Worm (Caenorhabditis elegans) whole organism, late embryonic: Measurements from ENCODE around the gene trx-1.

Experiments
- C08G9.2 ChIP-seq: sonication (generic microtip); optimal IDR thresholded peaks from 2 replicates; lab custom pipeline; 2016; ENCODE audit warnings: mild to moderate bottlenecking, missing genetic modification characterization, moderate library complexity, missing compliant biosample characterization
- K02D7.2 ChIP-seq: sonication (generic microtip); optimal IDR thresholded peaks from 2 replicates; lab custom pipeline; 2017; ENCODE audit warnings: mild to moderate bottlenecking, missing genetic modification characterization, missing compliant biosample characterization
- ama-1 ChIP-seq: fragments of 150-350 bp; optimal IDR thresholded peaks from 2 replicates; lab custom pipeline; 2014
- ceh-19 ChIP-seq: fragments of 200-800 bp; sonication (Bioruptor generic); optimal IDR thresholded peaks from 2 replicates; lab custom pipeline; 2018; ENCODE audit warnings: mild to moderate bottlenecking, missing genetic modification characterization, missing compliant biosample characterization
- ceh-2 ChIP-seq: sonication (generic microtip); optimal IDR thresholded peaks from 2 replicates; lab custom pipeline; 2016; ENCODE audit warnings: missing genotype, missing genetic modification characterization, missing compliant biosample characterization
- ceh-30 ChIP-seq: fragments of 150-350 bp; optimal IDR thresholded peaks from 2 replicates; lab custom pipeline; 2014; ENCODE audit warnings: missing biosample characterization, missing genetic modification characterization
- ceh-34 ChIP-seq: sonication (generic microtip); optimal IDR thresholded peaks from 2 replicates; lab custom pipeline; 2016; ENCODE audit warnings: mild to moderate bottlenecking, missing genetic modification characterization, missing compliant biosample characterization
- ceh-45 ChIP-seq: fragments of 200-800 bp; sonication (Bioruptor generic); IDR thresholded peaks from 2 replicates; pipeline ENCODE4 v1.3.6; 2022; ENCODE audit warnings: missing genetic modification reagents, missing genetic modification characterization, missing compliant biosample characterization
- ceh-6 ChIP-seq: fragments of 200-800 bp; sonication (Bioruptor generic); optimal IDR thresholded peaks from 2 replicates; lab custom pipeline; 2018; ENCODE audit warnings: mild to moderate bottlenecking, missing genetic modification characterization, missing compliant biosample characterization
- ceh-9 ChIP-seq: sonication (generic microtip); optimal IDR thresholded peaks from 2 replicates; lab custom pipeline; 2016; ENCODE audit warnings: mild to moderate bottlenecking, missing genetic modification characterization, inconsistent platforms, missing compliant biosample characterization
- dve-1 ChIP-seq: sonication (generic microtip); optimal IDR thresholded peaks from 2 replicates; lab custom pipeline; 2017; ENCODE audit warnings: antibody characterized with exemption, mild to moderate bottlenecking, missing genetic modification characterization, missing compliant biosample characterization
- elt-2 ChIP-seq: sonication (generic microtip); optimal IDR thresholded peaks from 2 replicates; lab custom pipeline; 2016; ENCODE audit warnings: missing genetic modification reagents, missing genetic modification characterization, missing compliant biosample characterization
- ets-4 ChIP-seq: sonication (generic microtip); optimal IDR thresholded peaks from 2 replicates; lab custom pipeline; 2016; ENCODE audit warnings: missing genetic modification characterization, missing compliant biosample characterization
- fax-1 ChIP-seq: sonication (generic microtip); optimal IDR thresholded peaks from 2 replicates; lab custom pipeline; 2016; ENCODE audit warnings: missing genotype, missing genetic modification characterization, missing compliant biosample characterization
- fkh-6 ChIP-seq: sonication (generic microtip); optimal IDR thresholded peaks from 2 replicates; lab custom pipeline; 2016; ENCODE audit warnings: missing genetic modification characterization, missing compliant biosample characterization
- hlh-13 ChIP-seq: fragments of 200-800 bp; sonication (Bioruptor generic); optimal IDR thresholded peaks from 2 replicates; lab custom pipeline; 2018; ENCODE audit warnings: mild to moderate bottlenecking, missing genetic modification characterization, missing compliant biosample characterization
- hlh-15 ChIP-seq: sonication (generic microtip); optimal IDR thresholded peaks from 2 replicates; lab custom pipeline; 2016; ENCODE audit warnings: missing genetic modification characterization, missing compliant biosample characterization
- hlh-30 ChIP-seq: sonication (generic microtip); optimal IDR thresholded peaks from 2 replicates; lab custom pipeline; 2017; ENCODE audit warnings: antibody characterized with exemption, missing genetic modification characterization, missing compliant biosample characterization; ENCODE audit not compliant: insufficient read depth
- hlh-6 ChIP-seq: sonication (generic microtip); optimal IDR thresholded peaks from 2 replicates; lab custom pipeline; 2016; ENCODE audit warnings: missing genotype, missing genetic modification characterization, missing compliant biosample characterization
- lim-6 ChIP-seq: sonication (generic microtip); optimal IDR thresholded peaks from 2 replicates; lab custom pipeline; 2016; ENCODE audit warnings: missing genetic modification characterization, missing compliant biosample characterization
- pat-9 ChIP-seq: fragments of 200-800 bp; sonication (Bioruptor generic); optimal IDR thresholded peaks from 2 replicates; lab custom pipeline; 2018; ENCODE audit warnings: mild to moderate bottlenecking, missing genetic modification characterization, moderate library complexity, missing compliant biosample characterization
- pax-1 ChIP-seq: fragments of 150-350 bp; optimal IDR thresholded peaks from 2 replicates; lab custom pipeline; 2014; ENCODE audit warnings: missing biosample characterization, missing genetic modification characterization
- pqm-1 ChIP-seq: sonication (generic microtip); optimal IDR thresholded peaks from 2 replicates; lab custom pipeline; 2016; ENCODE audit warnings: missing genetic modification characterization, missing compliant biosample characterization
- pros-1 ChIP-seq: fragments of 150-350 bp; optimal IDR thresholded peaks from 2 replicates; lab custom pipeline; 2014; ENCODE audit warnings: missing biosample characterization, missing genetic modification reagents, missing genetic modification characterization
- ref-2 ChIP-seq: sonication (generic microtip); optimal IDR thresholded peaks from 2 replicates; lab custom pipeline; 2016; ENCODE audit warnings: missing genetic modification characterization, missing compliant biosample characterization
- sox-2 ChIP-seq: fragments of 200-800 bp; sonication (Bioruptor generic); IDR thresholded peaks from 2 replicates; pipeline ENCODE4 v1.3.6; 2022; ENCODE audit warnings: missing genetic modification reagents, missing genetic modification characterization, missing compliant biosample characterization
- tbx-2 ChIP-seq: sonication (generic microtip); optimal IDR thresholded peaks from 2 replicates; lab custom pipeline; 2016; ENCODE audit warnings: missing genetic modification characterization, missing compliant biosample characterization
- tbx-7 ChIP-seq: sonication (generic microtip); optimal IDR thresholded peaks from 2 replicates; lab custom pipeline; 2016; ENCODE audit warnings: missing genotype, missing genetic modification characterization, missing compliant biosample characterization
- ttx-3 ChIP-seq: sonication (generic microtip); optimal IDR thresholded peaks from 2 replicates; lab custom pipeline; 2016; ENCODE audit warnings: missing genetic modification reagents, missing genetic modification characterization, missing compliant biosample characterization
- unc-55 ChIP-seq: sonication (generic microtip); optimal IDR thresholded peaks from 2 replicates; lab custom pipeline; 2017; ENCODE audit warnings: missing biosample characterization, missing genetic modification reagents, missing genetic modification characterization
- unc-86 ChIP-seq: sonication (generic microtip); optimal IDR thresholded peaks from 2 replicates; lab custom pipeline; 2016; ENCODE audit warnings: missing genetic modification characterization, missing compliant biosample characterization

Gene trx-1

ce11 chrII:7707383-7707782 lies 46.0 kb downstream of the trx-1 start, which contains the start of gene luc-7L:
Gene luc-7L (minus strand): TSS chrII:7707483.
- TF ChIP-seq hlh-15 (no peak), dve-1 (tag; lab: Kevin White, UChicago) (no peak), C08G9.2 (no peak), fax-1 (tag; lab: Kevin White, UChicago) (no peak), unc-86 (no peak), ceh-34 (tag; lab: Kevin White, UChicago) (no peak), lim-6 (tag; lab: Kevin White, UChicago) (no peak), elt-2 (tag; lab: Kevin White, UChicago) (no peak), ama-1 (no peak), ets-4 (tag; lab: Kevin White, UChicago) (no peak), pqm-1 (no peak), unc-55 (no peak), hlh-30 (tag; lab: Kevin White, UChicago) (no peak), tbx-2 (no peak), ref-2 (tag; lab: Kevin White, UChicago) (no peak)

ce11 chrII:7705152-7705551 lies 48.2 kb downstream of the trx-1 start, which contains the start of gene B0495.7:
Gene B0495.7 (minus strand): TSS chrII:7705233.
- TF ChIP-seq ttx-3 (tag; lab: Kevin White, UChicago) (no peak), elt-2 (tag; lab: Kevin White, UChicago) (peak; percentile 77)
- TF ChIP-seq, all 69 proteins: peak for 1

ce11 chrII:7704387-7704786 lies 49.0 kb downstream of the trx-1 start:
- TF ChIP-seq fkh-6 (tag; lab: Kevin White, UChicago) (no peak), ceh-6 (no peak), ceh-45 (no peak), lim-6 (tag; lab: Kevin White, UChicago) (no peak), hlh-6 (tag; lab: Kevin White, UChicago) (no peak), ceh-9 (no peak), pat-9 (tag; lab: Kevin White, UChicago) (no peak), ceh-2 (tag; lab: Kevin White, UChicago) (no peak), tbx-7 (tag; lab: Kevin White, UChicago) (no peak), pax-1 (tag; lab: Kevin White, UChicago) (no peak), hlh-13 (GFP tag; lab: Kevin White, UChicago) (no peak), sox-2 (GFP tag; lab: Robert Waterston, UW) (no peak), ceh-30 (no peak), pros-1 (tag; lab: Kevin White, UChicago) (no peak), K02D7.2 (tag; lab: Kevin White, UChicago) (no peak), ceh-19 (GFP tag; lab: Kevin White, UChicago) (no peak)
- TF ChIP-seq, all 69 proteins: peak for 0
